Fruit fly (Drosophila melanogaster): Measurements from ENCODE around the gene Roc1a.

Roc1a gene

dm6 chrX:616761-617476 lies 30.2 kb upstream of the Roc1a start (continued):
- no peak for TF ChIP-seq CHES-1-like (GFP tag; optimal IDR thresholded peaks at IDR 0.05)
- TF ChIP-seq YL-1 (GFP tag; optimal IDR thresholded peaks at IDR 0.05) = peak; percentile 56
- peak; percentile 44 for TF ChIP-seq CG4617 (GFP tag; optimal IDR thresholded peaks at IDR 0.05; ENCODE audit: borderline replicate concordance)
- TF ChIP-seq Antp (GFP tag; optimal IDR thresholded peaks at IDR 0.05) = no peak
- TF ChIP-seq org-1 (GFP tag; optimal IDR thresholded peaks at IDR 0.05) = no peak
- no peak for TF ChIP-seq ranshi (GFP tag; IDR thresholded peaks at IDR 0.05)
- TF ChIP-seq grau (tag; optimal IDR thresholded peaks at IDR 0.05) = no peak
- TF ChIP-seq disco-r (GFP tag; optimal IDR thresholded peaks at IDR 0.05) = no peak
- TF ChIP-seq Xrp1 (GFP tag; IDR thresholded peaks at IDR 0.05) = peak; percentile 28; the same call in 1 of the 2 replicates
- no peak for TF ChIP-seq HLH3B (GFP tag; IDR thresholded peaks at IDR 0.05)
- TF ChIP-seq CG14667 (GFP tag; IDR thresholded peaks at IDR 0.05) = no peak
- no peak for TF ChIP-seq aop (GFP tag; IDR thresholded peaks at IDR 0.05)
- TF ChIP-seq CG9876 (GFP tag; optimal IDR thresholded peaks at IDR 0.05) = no peak
- TF ChIP-seq ab (GFP tag; optimal IDR thresholded peaks at IDR 0.05) = no peak
- no peak for TF ChIP-seq wek (GFP tag; optimal IDR thresholded peaks at IDR 0.05)
- peak; percentile 44 for TF ChIP-seq CG8924 (tag; optimal IDR thresholded peaks at IDR 0.05)
- TF ChIP-seq cg (GFP tag; optimal IDR thresholded peaks at IDR 0.05) = peak; percentile 87
- TF ChIP-seq trem (tag; optimal IDR thresholded peaks at IDR 0.05) = peak; percentile 15
- TF ChIP-seq CG12219 (GFP tag; optimal IDR thresholded peaks at IDR 0.05) = no peak

dm6 chrX:617477-617795 lies 29.7 kb upstream of the Roc1a start:
- no peak for TF ChIP-seq NC2β (GFP tag; optimal IDR thresholded peaks at IDR 0.05)
- TF ChIP-seq fu2 (GFP tag; optimal IDR thresholded peaks at IDR 0.05) = no peak
- peak; percentile 75 for TF ChIP-seq Scr (GFP tag; IDR thresholded peaks at IDR 0.05; ENCODE audit: partially characterized antibody)
- peak; percentile 75 for TF ChIP-seq inv (GFP tag; IDR thresholded peaks at IDR 0.05; ENCODE audit: partially characterized antibody)
- TF ChIP-seq CG2875 (GFP tag; optimal IDR thresholded peaks at IDR 0.05) = no peak
- no peak for TF ChIP-seq yki (optimal IDR thresholded peaks at IDR 0.05)
- TF ChIP-seq CG1603 (tag; optimal IDR thresholded peaks at IDR 0.05) = peak; percentile 70
- no peak for TF ChIP-seq cad (GFP tag; optimal IDR thresholded peaks at IDR 0.05)
- peak; percentile 14 for TF ChIP-seq trem (tag; optimal IDR thresholded peaks at IDR 0.05)
- TF ChIP-seq unc-4 (GFP tag; IDR thresholded peaks at IDR 0.05; ENCODE audit: partially characterized antibody) = peak; percentile 77
- no peak for TF ChIP-seq D (optimal IDR thresholded peaks at IDR 0.05)
- no peak for TF ChIP-seq D (GFP tag; optimal IDR thresholded peaks at IDR 0.05)
- no peak for TF ChIP-seq NfI (GFP tag; optimal IDR thresholded peaks at IDR 0.05)
- no peak for TF ChIP-seq ara (GFP tag; IDR thresholded peaks at IDR 0.05)
- no peak for TF ChIP-seq CG1233 (GFP tag; optimal IDR thresholded peaks at IDR 0.05)
- TF ChIP-seq CG16779 (GFP tag; IDR thresholded peaks at IDR 0.05) = no peak
- TF ChIP-seq D19B (GFP tag; optimal IDR thresholded peaks at IDR 0.05) = no peak
- TF ChIP-seq CTCF (GFP tag; optimal IDR thresholded peaks at IDR 0.05) = peak; percentile 52
- no peak for TF ChIP-seq Ravus (GFP tag; IDR thresholded peaks at IDR 0.05)
- peak; percentile 61 for TF ChIP-seq CG12769 (tag; optimal IDR thresholded peaks at IDR 0.05)
- TF ChIP-seq CG9437 (GFP tag; optimal IDR thresholded peaks at IDR 0.05) = no peak
- 0 out of 3 replicates have a peak, but pooled peaks have one; percentile 59 for TF ChIP-seq hb (GFP tag; IDR thresholded peaks at IDR 0.05; ENCODE audit: partially characterized antibody)
- peak; percentile 78 for TF ChIP-seq CG2116 (GFP tag; optimal IDR thresholded peaks at IDR 0.05)
- TF ChIP-seq pum (GFP tag; optimal IDR thresholded peaks at IDR 0.05) = no peak
- TF ChIP-seq bbx (GFP tag; IDR thresholded peaks at IDR 0.05; ENCODE audit: partially characterized antibody) = peak; percentile 88
- no peak for TF ChIP-seq exex (tag; optimal IDR thresholded peaks at IDR 0.05)
- peak; percentile 13 for TF ChIP-seq Hsf (GFP tag; optimal IDR thresholded peaks at IDR 0.05)
- TF ChIP-seq CG13894 (tag; optimal IDR thresholded peaks at IDR 0.05) = peak; percentile 29
- TF ChIP-seq en (GFP tag; optimal IDR thresholded peaks at IDR 0.05) = no peak
- no peak for TF ChIP-seq CG10274 (GFP tag; optimal IDR thresholded peaks at IDR 0.05)
- TF ChIP-seq slp2 (GFP tag; optimal IDR thresholded peaks at IDR 0.05) = no peak
- TF ChIP-seq CG12659 (GFP tag; optimal IDR thresholded peaks at IDR 0.05) = peak; percentile 16
- no peak for TF ChIP-seq CG3726 (GFP tag; IDR thresholded peaks at IDR 0.05)
